Fruit fly (Drosophila melanogaster): ENCODE measurements around the gene Ada.
A peak's percentile ranks its signal among the peaks of the same experiment; 100 is the strongest.

Ada gene

DNA sequence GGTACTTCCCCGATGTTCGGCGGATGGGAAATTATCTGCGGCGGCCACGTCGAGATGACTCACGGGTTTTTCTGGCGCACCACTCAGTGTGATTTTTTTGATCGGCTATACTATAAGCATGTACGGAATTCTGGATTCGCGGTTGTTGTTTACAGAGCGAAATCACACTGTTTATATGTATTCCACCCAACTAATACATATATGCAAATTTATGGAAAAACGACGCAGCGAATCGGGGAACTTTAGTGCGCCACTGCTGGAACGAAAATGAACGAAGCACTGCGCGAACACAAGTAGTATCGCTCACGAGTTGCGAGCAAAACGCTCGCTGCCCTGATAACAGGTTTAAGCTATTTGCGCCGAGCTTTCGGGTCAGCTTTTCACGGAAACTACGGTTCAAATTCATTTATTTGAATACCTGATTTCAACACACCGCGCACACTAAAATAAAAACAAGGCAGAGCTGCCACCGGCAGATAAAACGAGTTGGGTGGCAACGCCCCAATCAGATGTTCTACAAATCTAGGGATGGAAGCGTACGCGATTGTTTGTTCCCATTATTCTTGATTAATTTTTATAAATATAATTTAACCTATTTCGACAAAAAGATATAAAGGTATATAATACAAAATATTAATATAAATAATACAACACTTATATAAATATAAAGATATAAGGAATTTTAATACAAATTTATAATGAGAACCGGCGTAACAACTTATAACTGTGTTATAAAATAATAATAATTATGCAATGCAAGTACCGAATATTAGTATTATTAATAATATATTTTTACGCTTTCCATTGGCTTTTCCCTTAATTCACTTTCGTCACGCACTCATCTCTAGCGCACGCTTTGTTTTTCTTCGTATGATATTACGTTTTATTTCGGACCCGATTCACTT, 17.2 kb upstream of the Ada start, which contains the start of gene Rel (continued):
- TF ChIP-seq CG8478 (optimal IDR thresholded peaks at IDR 0.05) (no peak), CG16863 (GFP tag; optimal IDR thresholded peaks at IDR 0.05) (no peak), CG33213 (GFP tag; optimal IDR thresholded peaks at IDR 0.05) (peak; percentile 15), CG4282 (GFP tag; optimal IDR thresholded peaks at IDR 0.05) (no peak), CG9727 (GFP tag; optimal IDR thresholded peaks at IDR 0.05) (peak; percentile 81), PHDP (tag; optimal IDR thresholded peaks at IDR 0.05) (peak; percentile 69), da (GFP tag; optimal IDR thresholded peaks at IDR 0.05) (no peak), Kr (GFP tag; optimal IDR thresholded peaks at IDR 0.05) (no peak), crol (GFP tag; IDR thresholded peaks at IDR 0.05) (no peak), pho (GFP tag; optimal IDR thresholded peaks at IDR 0.05) (peak; percentile 24), nerfin-2 (GFP tag; IDR thresholded peaks at IDR 0.05; ENCODE audit: partially characterized antibody) (no peak), onecut (GFP tag; IDR thresholded peaks at IDR 0.05) (no peak), sim (GFP tag; IDR thresholded peaks at IDR 0.05) (no peak), CG9215 (GFP tag; IDR thresholded peaks at IDR 0.05) (no peak), NK7.1 (GFP tag; optimal IDR thresholded peaks at IDR 0.05) (no peak), otp (GFP tag; IDR thresholded peaks at IDR 0.05) (no peak), CG1602 (GFP tag; optimal IDR thresholded peaks at IDR 0.05) (peak; percentile 54), Ravus (GFP tag; IDR thresholded peaks at IDR 0.05) (no peak), CG12744 (GFP tag; optimal IDR thresholded peaks at IDR 0.05) (no peak), row (GFP tag; IDR thresholded peaks at IDR 0.05) (no peak), CG7556 (GFP tag; optimal IDR thresholded peaks at IDR 0.05) (peak; percentile 73), Hr39 (optimal IDR thresholded peaks at IDR 0.05) (no peak), ERR (GFP tag; optimal IDR thresholded peaks at IDR 0.05) (no peak), D19B (GFP tag; optimal IDR thresholded peaks at IDR 0.05) (peak; percentile 54), sens-2 (GFP tag; IDR thresholded peaks at IDR 0.05) (no peak), Vsx1 (GFP tag; optimal IDR thresholded peaks at IDR 0.05) (peak; percentile 28), run (tag; optimal IDR thresholded peaks at IDR 0.05) (peak; percentile 9), zf30C (GFP tag; optimal IDR thresholded peaks at IDR 0.05) (no peak), CG13424 (tag; optimal IDR thresholded peaks at IDR 0.05) (peak; percentile 85), chinmo (GFP tag; IDR thresholded peaks at IDR 0.05; ENCODE audit: partially characterized antibody) (no peak), gce (GFP tag; IDR thresholded peaks at IDR 0.05) (no peak), CG14965 (GFP tag; optimal IDR thresholded peaks at IDR 0.05; ENCODE audit: borderline replicate concordance) (no peak), vnd (GFP tag; IDR thresholded peaks at IDR 0.05; ENCODE audit: partially characterized antibody) (no peak), trem (tag; optimal IDR thresholded peaks at IDR 0.05) (peak; percentile 77), Taf1 (GFP tag; IDR thresholded peaks at IDR 0.05) (no peak), H2.0 (GFP tag; IDR thresholded peaks at IDR 0.05) (no peak), CG9932 (GFP tag; IDR thresholded peaks at IDR 0.05) (no peak), CG30431 (GFP tag; optimal IDR thresholded peaks at IDR 0.05) (peak; percentile 50), btn (GFP tag; optimal IDR thresholded peaks at IDR 0.05) (peak; percentile 37), tup (GFP tag; optimal IDR thresholded peaks at IDR 0.05) (no peak), sd (tag; optimal IDR thresholded peaks at IDR 0.05) (peak; percentile 96), CG4424 (GFP tag; optimal IDR thresholded peaks at IDR 0.05) (peak; percentile 50), aop (GFP tag; IDR thresholded peaks at IDR 0.05) (no peak), vvl (GFP tag; IDR thresholded peaks at IDR 0.05) (no peak), CG10431 (GFP tag; optimal IDR thresholded peaks at IDR 0.05) (peak; percentile 41), CG11456 (GFP tag; IDR thresholded peaks at IDR 0.05) (no peak), zfh1 (GFP tag; IDR thresholded peaks at IDR 0.05) (no peak), lab (GFP tag; optimal IDR thresholded peaks at IDR 0.05) (peak; percentile 68), slou (GFP tag; optimal IDR thresholded peaks at IDR 0.05) (peak; percentile 23), Lhr (GFP tag; optimal IDR thresholded peaks at IDR 0.05) (no peak), MBD-R2 (GFP tag; IDR thresholded peaks at IDR 0.05) (no peak)
